Worm (Caenorhabditis elegans): ENCODE data around the gene rgs-4.

ce11 chrII:12694112-12694511 is 39.6 kb downstream of the rgs-4 start, which contains the start of gene tbc-17:
- TF ChIP-seq alr-1 (tag; optimal IDR thresholded peaks at IDR 0.05; ENCODE audit: borderline replicate concordance) (no peak), snpc-4 (tag; optimal IDR thresholded peaks at IDR 0.05) (no peak), mep-1 (tag; optimal IDR thresholded peaks at IDR 0.05) (no peak), ztf-4 (tag; optimal IDR thresholded peaks at IDR 0.05) (no peak), zip-4 (GFP tag; optimal IDR thresholded peaks at IDR 0.05) (no peak), nhr-11 (tag; optimal IDR thresholded peaks at IDR 0.05) (no peak), sptf-1 (tag; optimal IDR thresholded peaks at IDR 0.05) (no peak), mdl-1 (tag; optimal IDR thresholded peaks at IDR 0.05) (no peak), elt-2 (tag; optimal IDR thresholded peaks at IDR 0.05) (no peak), skn-1 (tag; optimal IDR thresholded peaks at IDR 0.05) (no peak), ceh-88 (GFP tag; IDR thresholded peaks at IDR 0.05) (no peak), lsy-2 (tag; optimal IDR thresholded peaks at IDR 0.05) (no peak), ztf-11 (tag; optimal IDR thresholded peaks at IDR 0.05) (no peak)
